Fruit fly (Drosophila melanogaster) whole organism, embryonic: ENCODE data around the gene CG43321.

Experiments used
- B-H1 ChIP-seq: fragments of 200-800 bp; sonication (Bioruptor generic); IDR thresholded peaks from 3 replicates; pipeline ENCODE4 v1.3.6; 2022; ENCODE audit warnings: missing biosample characterization, missing genetic modification characterization
- Blimp-1 ChIP-seq: fragments of 200-800 bp; sonication (Bioruptor generic); optimal IDR thresholded peaks from 3 replicates; lab custom pipeline; 2018; ENCODE audit warnings: missing biosample characterization, missing genetic modification characterization, mild to moderate bottlenecking, moderate library complexity, missing genetic modification reagents
- CG10209 ChIP-seq: fragments of 200-800 bp; sonication (Bioruptor generic); optimal IDR thresholded peaks from 3 replicates; lab custom pipeline; 2017; ENCODE audit warnings: missing biosample characterization, mild to moderate bottlenecking, missing genetic modification characterization, missing genetic modification reagents
- CG12104 ChIP-seq: fragments of 200-800 bp; sonication (Bioruptor generic); optimal IDR thresholded peaks from 3 replicates; lab custom pipeline; 2016; ENCODE audit warnings: missing biosample characterization, missing genetic modification characterization
- CG12219 ChIP-seq: fragments of 200-800 bp; sonication (Bioruptor generic); optimal IDR thresholded peaks from 3 replicates; lab custom pipeline; 2018; ENCODE audit warnings: missing biosample characterization, mild to moderate bottlenecking, missing genetic modification characterization
- CG12744 ChIP-seq: fragments of 200-800 bp; sonication (Bioruptor generic); optimal IDR thresholded peaks from 2 replicates; lab custom pipeline; 2016; ENCODE audit warnings: missing biosample characterization, missing genetic modification characterization
- CG1602 ChIP-seq: fragments of 200-800 bp; sonication (Bioruptor generic); optimal IDR thresholded peaks from 3 replicates; lab custom pipeline; 2016; ENCODE audit warnings: missing biosample characterization, missing genetic modification characterization
- CG16813 ChIP-seq: fragments of 200-800 bp; sonication (Bioruptor generic); IDR thresholded peaks from 3 replicates; pipeline ENCODE4 v1.3.6; 2022; ENCODE audit warnings: missing biosample characterization, missing genetic modification characterization; ENCODE audit not compliant: partially characterized antibody
- CG18599 ChIP-seq: fragments of 200-800 bp; sonication (Bioruptor generic); optimal IDR thresholded peaks from 3 replicates; lab custom pipeline; 2017; ENCODE audit warnings: missing biosample characterization, missing genetic modification characterization, mild to moderate bottlenecking, moderate library complexity, missing genetic modification reagents
- CG3065 ChIP-seq: fragments of 200-800 bp; sonication (Bioruptor generic); optimal IDR thresholded peaks from 2 replicates; lab custom pipeline; 2016; ENCODE audit warnings: missing biosample characterization, missing genetic modification characterization
- CG31441 ChIP-seq: fragments of 200-800 bp; sonication (Bioruptor generic); IDR thresholded peaks from 2 replicates; pipeline ENCODE4 v1.3.6; 2022; ENCODE audit warnings: missing biosample characterization, missing genetic modification characterization
- CG3407 ChIP-seq: fragments of 200-800 bp; sonication (Bioruptor generic); optimal IDR thresholded peaks from 2 replicates; lab custom pipeline; 2018; ENCODE audit warnings: missing biosample characterization, mild to moderate bottlenecking, missing genetic modification characterization
- CG4282 ChIP-seq: fragments of 200-800 bp; sonication (Bioruptor generic); optimal IDR thresholded peaks from 2 replicates; lab custom pipeline; 2016; ENCODE audit warnings: missing biosample characterization, missing genetic modification characterization
- CG4360 ChIP-seq: fragments of 200-800 bp; sonication (Bioruptor generic); IDR thresholded peaks from 2 replicates; pipeline ENCODE4 v1.3.6; 2022; ENCODE audit warnings: missing biosample characterization, missing genetic modification characterization
- CG5245 ChIP-seq: fragments of 200-800 bp; sonication (Bioruptor generic); optimal IDR thresholded peaks from 3 replicates; lab custom pipeline; 2016; ENCODE audit warnings: missing biosample characterization, missing genetic modification characterization
- CG8478 ChIP-seq: fragments of >200 bp; optimal IDR thresholded peaks from 2 replicates; lab custom pipeline; 2018
- CG9797 ChIP-seq: fragments of 200-800 bp; sonication (Bioruptor generic); optimal IDR thresholded peaks from 3 replicates; lab custom pipeline; 2018; ENCODE audit warnings: missing biosample characterization, mild to moderate bottlenecking, missing genetic modification characterization
- Dbx ChIP-seq: fragments of 200-800 bp; sonication (Bioruptor generic); IDR thresholded peaks from 3 replicates; pipeline ENCODE4 v1.3.6; 2022; ENCODE audit warnings: missing biosample characterization, missing genetic modification characterization
- Drgx ChIP-seq: fragments of 200-800 bp; sonication (Bioruptor generic); IDR thresholded peaks from 2 replicates; pipeline ENCODE4 v1.3.6; 2022; ENCODE audit warnings: missing biosample characterization, missing genetic modification characterization
- E2f1 ChIP-seq: fragments of 200-800 bp; sonication (Bioruptor generic); IDR thresholded peaks from 2 replicates; pipeline ENCODE4 v1.3.6; 2022; ENCODE audit warnings: missing biosample characterization, missing genetic modification characterization
- ERR ChIP-seq: fragments of 200-800 bp; sonication (Bioruptor generic); optimal IDR thresholded peaks from 2 replicates; lab custom pipeline; 2016; ENCODE audit warnings: missing biosample characterization, missing genetic modification characterization
- Ets65A ChIP-seq: fragments of 200-800 bp; sonication (Bioruptor generic); peaks from one replicate; lab custom pipeline; 2016; ENCODE audit warnings: missing biosample characterization, missing genetic modification characterization
- HLH3B ChIP-seq: fragments of 200-800 bp; sonication (Bioruptor generic); IDR thresholded peaks from 2 replicates; pipeline ENCODE4 v1.3.6; 2022; ENCODE audit warnings: missing biosample characterization, missing genetic modification characterization
- Hr51 ChIP-seq, 2 experiments: fragments of 200-800 bp; sonication (Bioruptor generic); optimal IDR thresholded peaks; 2 replicates in 1 of 2; 3 replicates in 1 of 2; lab custom pipeline; 2016 to 2018; ENCODE audit warnings: missing biosample characterization in 2 of 2, missing genetic modification characterization in 2 of 2, mild to moderate bottlenecking in 1 of 2, moderate library complexity in 1 of 2
- Lhr ChIP-seq: fragments of 200-800 bp; sonication (Bioruptor generic); optimal IDR thresholded peaks from 3 replicates; lab custom pipeline; 2017; ENCODE audit warnings: mild to moderate bottlenecking, missing biosample characterization, missing genetic modification reagents, missing genetic modification characterization
- MBD-R2 ChIP-seq: fragments of 200-800 bp; sonication (Bioruptor generic); IDR thresholded peaks from 2 replicates; pipeline ENCODE4 v1.3.6; 2022; ENCODE audit warnings: missing biosample characterization, missing genetic modification characterization
- Myb ChIP-seq: fragments of 200-800 bp; sonication (Bioruptor generic); optimal IDR thresholded peaks from 2 replicates; lab custom pipeline; 2016; ENCODE audit warnings: missing biosample characterization, missing genetic modification characterization
- Optix ChIP-seq: fragments of 200-800 bp; sonication (Bioruptor generic); IDR thresholded peaks from 3 replicates; pipeline ENCODE4 v1.3.6; 2022; ENCODE audit warnings: missing biosample characterization, missing genetic modification characterization
- Sox102F ChIP-seq: fragments of 200-800 bp; sonication (Bioruptor generic); optimal IDR thresholded peaks from 2 replicates; lab custom pipeline; 2018; ENCODE audit warnings: missing biosample characterization, mild to moderate bottlenecking, missing genetic modification characterization, moderate library complexity
- YL-1 ChIP-seq: fragments of 200-800 bp; sonication (Bioruptor generic); optimal IDR thresholded peaks from 3 replicates; lab custom pipeline; 2017; ENCODE audit warnings: missing biosample characterization, mild to moderate bottlenecking, missing genetic modification characterization
- amos ChIP-seq: fragments of 200-800 bp; sonication (Bioruptor generic); IDR thresholded peaks from 2 replicates; pipeline ENCODE4 v1.3.6; 2022; ENCODE audit warnings: missing biosample characterization, missing genetic modification characterization; ENCODE audit not compliant: partially characterized antibody
- bbx ChIP-seq: fragments of 200-800 bp; sonication (Bioruptor generic); IDR thresholded peaks from 2 replicates; pipeline ENCODE4 v1.3.6; 2022; ENCODE audit warnings: missing biosample characterization, missing genetic modification characterization; ENCODE audit not compliant: partially characterized antibody
- cas ChIP-seq: fragments of 200-800 bp; sonication (Bioruptor generic); IDR thresholded peaks from 2 replicates; pipeline ENCODE4 v1.3.6; 2022; ENCODE audit warnings: missing biosample characterization, missing genetic modification characterization
- dimm ChIP-seq: fragments of 200-800 bp; sonication (Bioruptor generic); IDR thresholded peaks from 2 replicates; pipeline ENCODE4 v1.3.6; 2022; ENCODE audit warnings: missing biosample characterization, missing genetic modification characterization
- exex ChIP-seq: fragments of 200-800 bp; sonication (Bioruptor generic); optimal IDR thresholded peaks from 4 replicates; lab custom pipeline; 2018; ENCODE audit warnings: missing biosample characterization, mild to moderate bottlenecking, missing genetic modification characterization, moderate library complexity
- grau ChIP-seq: fragments of 200-800 bp; optimal IDR thresholded peaks from 3 replicates; lab custom pipeline; 2019; ENCODE audit warnings: missing biosample characterization, mild to moderate bottlenecking, missing genetic modification characterization, moderate library complexity
- hkb ChIP-seq, 2 experiments: fragments of 200-800 bp in 1 of 2; fragments of >200 bp in 1 of 2; sonication (Bioruptor generic) in 1 of 2; IDR thresholded peaks in 1 of 2; optimal IDR thresholded peaks in 1 of 2; 2 replicates each; pipeline versions ENCODE4 v1.3.6 to Lab custom; 2017 to 2022; ENCODE audit warnings: missing biosample characterization in 1 of 2, missing genetic modification characterization in 1 of 2
- hth ChIP-seq: fragments of >200 bp; optimal IDR thresholded peaks from 2 replicates; lab custom pipeline; 2017; ENCODE audit warnings: inconsistent platforms
- kay ChIP-seq: fragments of 200-800 bp; sonication (Bioruptor generic); optimal IDR thresholded peaks from 2 replicates; lab custom pipeline; 2016; ENCODE audit warnings: missing biosample characterization, missing genetic modification characterization
- knrl ChIP-seq: fragments of 200-800 bp; sonication (Bioruptor generic); IDR thresholded peaks from 3 replicates; pipeline ENCODE4 v1.3.6; 2022; ENCODE audit warnings: missing biosample characterization, missing genetic modification characterization; ENCODE audit not compliant: partially characterized antibody
- lbe ChIP-seq: fragments of 200-800 bp; sonication (Bioruptor generic); optimal IDR thresholded peaks from 2 replicates; lab custom pipeline; 2016; ENCODE audit warnings: missing biosample characterization, mild to moderate bottlenecking, missing genetic modification characterization
- lov ChIP-seq, 2 experiments: fragments of 200-800 bp in 1 of 2; fragments of >200 bp in 1 of 2; sonication (Bioruptor generic) in 1 of 2; IDR thresholded peaks in 1 of 2; optimal IDR thresholded peaks in 1 of 2; 2 replicates in 1 of 2; 3 replicates in 1 of 2; pipeline versions ENCODE4 v1.3.6 to Lab custom; 2017 to 2022; ENCODE audit warnings: missing biosample characterization in 1 of 2, missing genetic modification characterization in 1 of 2
- luna ChIP-seq: fragments of 200-800 bp; sonication (Bioruptor generic); optimal IDR thresholded peaks from 2 replicates; lab custom pipeline; 2016; ENCODE audit warnings: missing biosample characterization, missing genetic modification characterization
- nerfin-1 ChIP-seq: fragments of 200-800 bp; sonication (Bioruptor generic); optimal IDR thresholded peaks from 3 replicates; lab custom pipeline; 2019; ENCODE audit warnings: missing biosample characterization, mild to moderate bottlenecking, missing genetic modification characterization, moderate library complexity
- odd ChIP-seq: fragments of 200-800 bp; sonication (Bioruptor generic); optimal IDR thresholded peaks from 2 replicates; lab custom pipeline; 2017; ENCODE audit warnings: missing biosample characterization, mild to moderate bottlenecking, missing genetic modification characterization
- p53 ChIP-seq: fragments of 200-800 bp; sonication (Bioruptor generic); optimal IDR thresholded peaks from 2 replicates; lab custom pipeline; 2016; ENCODE audit warnings: missing biosample characterization, missing genetic modification characterization
- row ChIP-seq: fragments of 200-800 bp; sonication (Bioruptor generic); IDR thresholded peaks from 3 replicates; pipeline ENCODE4 v1.3.6; 2022; ENCODE audit warnings: missing biosample characterization, missing genetic modification characterization
- sens ChIP-seq: fragments of 200-800 bp; sonication (Bioruptor generic); peaks from one replicate; lab custom pipeline; 2016; ENCODE audit warnings: missing biosample characterization, missing genetic modification characterization
- sens-2 ChIP-seq: fragments of 200-800 bp; sonication (Bioruptor generic); IDR thresholded peaks from 2 replicates; pipeline ENCODE4 v1.3.6; 2022; ENCODE audit warnings: missing biosample characterization, missing genetic modification characterization
- sr ChIP-seq: fragments of 200-800 bp; sonication (Bioruptor generic); IDR thresholded peaks from 3 replicates; pipeline ENCODE4 v1.3.6; 2022; ENCODE audit warnings: missing biosample characterization, missing genetic modification characterization
- unpg ChIP-seq: fragments of 200-800 bp; sonication (Bioruptor generic); optimal IDR thresholded peaks from 3 replicates; lab custom pipeline; 2018; ENCODE audit warnings: missing biosample characterization, mild to moderate bottlenecking, missing genetic modification characterization, moderate library complexity
- yki ChIP-seq: fragments of >200 bp; optimal IDR thresholded peaks from 3 replicates; lab custom pipeline; 2018

The CG43321 gene

DNA sequence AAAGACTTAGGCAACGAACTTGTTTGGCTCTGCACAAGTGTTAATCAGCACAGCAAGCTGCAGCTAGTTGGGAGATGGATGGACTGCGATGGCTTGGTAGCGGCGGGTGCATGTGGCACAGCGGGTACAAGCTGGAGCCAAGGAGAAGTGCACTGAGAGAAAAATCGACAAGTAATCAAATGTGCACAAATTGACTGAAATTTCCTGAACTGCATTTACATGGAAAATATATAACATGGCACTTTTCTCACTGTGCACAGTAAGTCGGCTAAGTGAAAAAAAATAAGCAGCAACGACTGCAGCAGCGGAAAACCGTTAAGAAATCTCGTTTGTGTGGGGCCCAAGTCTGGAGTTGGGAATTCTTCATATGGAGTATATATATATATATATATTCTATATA is 21.0 kb upstream of the CG43321 start (continued):
- TF ChIP-seq unpg (peak; percentile 4), CG1602 (GFP tag; lab: Kevin White, UChicago) (no peak), yki (lab: Kevin White, UChicago) (no peak), lov (optimal IDR thresholded peaks at IDR 0.05; lab: Kevin White, UChicago) (no peak), lov (GFP tag; IDR thresholded peaks at IDR 0.05; lab: Robert Waterston, UW) (0 out of 3 replicates have a peak, but pooled peaks have one; percentile 20), Dbx (GFP tag; lab: Robert Waterston, UW) (no peak), MBD-R2 (GFP tag; lab: Robert Waterston, UW) (no peak), exex (tag; lab: Kevin White, UChicago) (no peak), CG5245 (GFP tag; lab: Kevin White, UChicago) (no peak), sr (GFP tag; lab: Robert Waterston, UW) (no peak), luna (GFP tag; lab: Kevin White, UChicago) (no peak), CG31441 (GFP tag; lab: Robert Waterston, UW) (no peak), dimm (GFP tag; lab: Robert Waterston, UW) (no peak), sens-2 (GFP tag; lab: Robert Waterston, UW) (0 out of 2 replicates have a peak, but pooled peaks have one; percentile 13), Optix (GFP tag; lab: Robert Waterston, UW) (no peak), grau (no peak), ERR (GFP tag; lab: Kevin White, UChicago) (no peak), hkb (optimal IDR thresholded peaks at IDR 0.05; lab: Kevin White, UChicago) (no peak), hkb (GFP tag; IDR thresholded peaks at IDR 0.05; lab: Robert Waterston, UW) (0 out of 2 replicates have a peak, but pooled peaks have one; percentile 16), CG12219 (GFP tag; lab: Kevin White, UChicago) (no peak), amos (GFP tag; lab: Robert Waterston, UW) (no peak), odd (GFP tag; lab: Kevin White, UChicago) (no peak), Hr51 (GFP tag; optimal IDR thresholded peaks at IDR 0.05; lab: Kevin White, UChicago) (no peak), p53 (GFP tag; lab: Kevin White, UChicago) (no peak), HLH3B (GFP tag; lab: Robert Waterston, UW) (no peak), CG4360 (GFP tag; lab: Robert Waterston, UW) (no peak), Ets65A (GFP tag; lab: Kevin White, UChicago) (no peak), Myb (no peak), CG12104 (GFP tag; lab: Kevin White, UChicago) (no peak), Sox102F (GFP tag; lab: Kevin White, UChicago) (peak; percentile 29), sens (peak; percentile 88), nerfin-1 (tag; lab: Kevin White, UChicago) (no peak), lbe (GFP tag; lab: Kevin White, UChicago) (no peak), CG12744 (GFP tag; lab: Kevin White, UChicago) (no peak), bbx (no peak), hth (no peak), CG8478 (lab: Kevin White, UChicago) (no peak), knrl (GFP tag; lab: Robert Waterston, UW) (no peak), Lhr (GFP tag; lab: Kevin White, UChicago) (no peak), CG9797 (GFP tag; lab: Kevin White, UChicago) (no peak), row (peak; percentile 25; the same call in 1 of the 3 replicates), CG3065 (GFP tag; lab: Kevin White, UChicago) (no peak), kay (no peak), CG3407 (GFP tag; lab: Kevin White, UChicago) (no peak), CG4282 (no peak), Drgx (GFP tag; lab: Robert Waterston, UW) (peak; percentile 78), CG16813 (no peak), B-H1 (GFP tag; lab: Robert Waterston, UW) (no peak), CG10209 (GFP tag; lab: Kevin White, UChicago) (no peak), CG18599 (GFP tag; lab: Kevin White, UChicago) (no peak), Blimp-1 (peak; percentile 2), cas (GFP tag; lab: Robert Waterston, UW) (no peak), E2f1 (no peak), YL-1 (GFP tag; lab: Kevin White, UChicago) (no peak)
